Fruit fly (Drosophila melanogaster): ENCODE data around the gene CG10581.

CG10581 gene

dm6 chr3L:20986929-20987363 lies 47.1 kb downstream of the CG10581 start:
- TF ChIP-seq net (GFP tag; optimal IDR thresholded peaks at IDR 0.05), result peak; percentile 56
- peak; percentile 86 for TF ChIP-seq CG3032 (tag; optimal IDR thresholded peaks at IDR 0.05)
- TF ChIP-seq CG6792 (GFP tag; optimal IDR thresholded peaks at IDR 0.05), result peak; percentile 63
- peak; percentile 80 for TF ChIP-seq dsx (GFP tag; optimal IDR thresholded peaks at IDR 0.05; ENCODE audit: poor library complexity, severe bottlenecking)
- TF ChIP-seq CG31627 (GFP tag; optimal IDR thresholded peaks at IDR 0.05), result no peak
- peak; percentile 29 for TF ChIP-seq Blimp-1 (GFP tag; optimal IDR thresholded peaks at IDR 0.05)
- peak; percentile 26 for TF ChIP-seq Met (GFP tag; optimal IDR thresholded peaks at IDR 0.05)
- peak; percentile 20 for TF ChIP-seq cyc (GFP tag; optimal IDR thresholded peaks at IDR 0.05)
- peak; percentile 50 for TF ChIP-seq CG10669 (GFP tag; optimal IDR thresholded peaks at IDR 0.05)
- peak; percentile 61 for TF ChIP-seq CG7368 (GFP tag; optimal IDR thresholded peaks at IDR 0.05)
- TF ChIP-seq Eip93F (GFP tag; optimal IDR thresholded peaks at IDR 0.05), result no peak
- peak; percentile 73 for TF ChIP-seq CG9139 (GFP tag; optimal IDR thresholded peaks at IDR 0.05)
- TF ChIP-seq ss (GFP tag; optimal IDR thresholded peaks at IDR 0.05), result peak; percentile 64 to 86
- no peak for TF ChIP-seq fkh (GFP tag; optimal IDR thresholded peaks at IDR 0.05)
- peak; percentile 50 for TF ChIP-seq Sox15 (GFP tag; optimal IDR thresholded peaks at IDR 0.05)
- TF ChIP-seq pdm3 (GFP tag; optimal IDR thresholded peaks at IDR 0.05), result peak; percentile 49
- TF ChIP-seq CG8319 (GFP tag; optimal IDR thresholded peaks at IDR 0.05), result peak; percentile 33
- peak; percentile 50 for TF ChIP-seq dac (GFP tag; optimal IDR thresholded peaks at IDR 0.05)
- peak; percentile 31 for TF ChIP-seq fd59A (GFP tag; optimal IDR thresholded peaks at IDR 0.05)
- peak; percentile 76 for TF ChIP-seq CG34406 (GFP tag; optimal IDR thresholded peaks at IDR 0.05)
- TF ChIP-seq Eip75B (GFP tag; optimal IDR thresholded peaks at IDR 0.05), result peak; percentile 45
- TF ChIP-seq CG1621 (tag; optimal IDR thresholded peaks at IDR 0.05), result no peak
- TF ChIP-seq Ets96B (tag; optimal IDR thresholded peaks at IDR 0.05), result peak; percentile 84
- TF ChIP-seq CG6808 (GFP tag; optimal IDR thresholded peaks at IDR 0.05), result peak; percentile 71
- peak; percentile 95 for TF ChIP-seq CG32006 (GFP tag; optimal IDR thresholded peaks at IDR 0.05)
- TF ChIP-seq lz (GFP tag; optimal IDR thresholded peaks at IDR 0.05), result peak; percentile 5
- TF ChIP-seq Sox14 (GFP tag; optimal IDR thresholded peaks at IDR 0.05), result peak; percentile 22
- TF ChIP-seq vri (GFP tag; optimal IDR thresholded peaks at IDR 0.05), result no peak
- peak; percentile 67 for TF ChIP-seq esn (GFP tag; optimal IDR thresholded peaks at IDR 0.05)
- TF ChIP-seq Gug (GFP tag; IDR thresholded peaks at IDR 0.05), result peak; percentile 54
- peak; percentile 88 for TF ChIP-seq CG6276 (GFP tag; optimal IDR thresholded peaks at IDR 0.05)
- no peak for TF ChIP-seq fd85E (GFP tag; optimal IDR thresholded peaks at IDR 0.05)
- peak; percentile 71 for TF ChIP-seq CG11762 (GFP tag; optimal IDR thresholded peaks at IDR 0.05; ENCODE audit: insufficient read depth)
- peak; percentile 80 for TF ChIP-seq achi (GFP tag; optimal IDR thresholded peaks at IDR 0.05)
- peak; percentile 73 for TF ChIP-seq Hr4 (GFP tag; optimal IDR thresholded peaks at IDR 0.05)
- peak; percentile 76 for TF ChIP-seq Lpt (GFP tag; optimal IDR thresholded peaks at IDR 0.05)
- TF ChIP-seq Smox (GFP tag; optimal IDR thresholded peaks at IDR 0.05), result peak; percentile 32
- peak; percentile 8 to 96 for TF ChIP-seq salr (GFP tag; optimal IDR thresholded peaks at IDR 0.05)
- peak; percentile 69 for TF ChIP-seq svp (GFP tag)
- TF ChIP-seq CG6854 (GFP tag; optimal IDR thresholded peaks at IDR 0.05), result no peak
- TF ChIP-seq CG11902 (GFP tag; optimal IDR thresholded peaks at IDR 0.05), result peak; percentile 34
- TF ChIP-seq CG11294 (GFP tag; IDR thresholded peaks at IDR 0.05), result peak; percentile 23; the same call in 1 of the 2 replicates
- peak; percentile 78 for TF ChIP-seq CG15336 (GFP tag; IDR thresholded peaks at IDR 0.05)
- TF ChIP-seq Eip78C (GFP tag), result peak; percentile 93
- TF ChIP-seq spab (GFP tag; optimal IDR thresholded peaks at IDR 0.05), result peak; percentile 75
- peak; percentile 73 for TF ChIP-seq acj6 (GFP tag; optimal IDR thresholded peaks at IDR 0.05)
- peak; percentile 80 for TF ChIP-seq CG8119 (GFP tag; IDR thresholded peaks at IDR 0.05)
- peak; percentile 19 for TF ChIP-seq topi (GFP tag; optimal IDR thresholded peaks at IDR 0.05)
- TF ChIP-seq CG4318 (GFP tag; optimal IDR thresholded peaks at IDR 0.05), result peak; percentile 91
- no peak for TF ChIP-seq Sox102F (GFP tag; optimal IDR thresholded peaks at IDR 0.05)
- peak; percentile 65 for TF ChIP-seq CG16779 (tag; optimal IDR thresholded peaks at IDR 0.05)
- peak; percentile 81 for TF ChIP-seq CG8632 (GFP tag; optimal IDR thresholded peaks at IDR 0.05)
